Worm (Caenorhabditis elegans): Measurements from ENCODE around the gene idpp-3.
A peak's percentile ranks its signal among the peaks of the same experiment; 100 is the strongest.

The idpp-3 gene

DNA sequence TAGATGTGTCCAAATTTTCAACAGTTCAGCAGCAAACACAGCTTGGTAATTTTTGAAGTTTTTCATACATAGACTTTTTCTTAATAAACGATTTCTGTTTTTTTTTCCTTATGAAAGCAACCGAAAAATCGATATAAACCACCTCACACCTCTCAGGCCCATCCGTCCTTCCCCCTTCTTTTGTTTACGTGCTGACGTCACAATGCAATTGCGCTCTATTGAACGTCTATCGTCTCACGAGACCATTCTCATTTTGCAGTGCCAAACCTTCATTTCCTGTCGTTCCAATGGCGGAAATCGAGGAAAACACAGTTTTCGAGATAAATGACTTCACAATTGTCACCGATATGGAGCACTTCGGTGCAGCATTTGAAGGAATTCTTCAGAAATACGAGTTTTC, 21.9 kb upstream of the idpp-3 start, which contains the start of gene rbg-1 (continued):
- no peak for TF ChIP-seq mab-5 (tag; optimal IDR thresholded peaks at IDR 0.05)

DNA sequence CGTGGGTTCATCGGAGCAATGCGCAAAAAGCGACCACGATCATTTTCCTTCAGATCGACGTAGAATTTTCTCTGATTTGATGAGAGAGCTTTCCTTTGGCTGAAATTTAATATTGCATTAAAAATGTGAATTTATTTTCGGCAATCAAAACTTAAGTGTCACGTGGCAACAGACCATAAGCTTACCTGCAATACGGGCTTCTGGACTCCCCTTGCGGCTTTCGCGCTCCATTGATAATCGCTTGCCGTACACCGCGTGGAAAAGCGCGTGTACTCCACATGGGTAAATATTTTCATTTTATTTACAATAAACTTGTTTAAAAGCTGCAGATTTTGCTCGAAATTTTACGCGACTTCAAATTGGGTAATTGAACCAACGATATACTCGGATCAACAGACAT, 21.2 kb upstream of the idpp-3 start, which contains the start of gene plp-2:
plp-2 (minus strand) TSS at position 280 of the 400 bp plus-strand sequence.
- no peak for TF ChIP-seq lin-39 (tag; optimal IDR thresholded peaks at IDR 0.05)
- no peak for TF ChIP-seq nhr-6 (tag; optimal IDR thresholded peaks at IDR 0.05)
- no peak for TF ChIP-seq ztf-11 (tag; optimal IDR thresholded peaks at IDR 0.05)
- TF ChIP-seq R02D3.7 (tag; optimal IDR thresholded peaks at IDR 0.05), result no peak
- TF ChIP-seq nhr-77 (tag; optimal IDR thresholded peaks at IDR 0.05), result no peak
- no peak for TF ChIP-seq ceh-16 (tag; optimal IDR thresholded peaks at IDR 0.05)
- TF ChIP-seq nhr-129 (tag; optimal IDR thresholded peaks at IDR 0.05), result no peak
- TF ChIP-seq ama-1 (optimal IDR thresholded peaks at IDR 0.05), result no peak
- TF ChIP-seq nhr-11 (tag; optimal IDR thresholded peaks at IDR 0.05), result no peak
- TF ChIP-seq sem-4 (tag; optimal IDR thresholded peaks at IDR 0.05), result no peak
- TF ChIP-seq snpc-4 (tag; optimal IDR thresholded peaks at IDR 0.05), result no peak
- TF ChIP-seq zag-1 (tag; optimal IDR thresholded peaks at IDR 0.05), result no peak
- no peak for TF ChIP-seq nhr-237 (tag; optimal IDR thresholded peaks at IDR 0.05)
- TF ChIP-seq dmd-4 (tag; optimal IDR thresholded peaks at IDR 0.05), result no peak

DNA sequence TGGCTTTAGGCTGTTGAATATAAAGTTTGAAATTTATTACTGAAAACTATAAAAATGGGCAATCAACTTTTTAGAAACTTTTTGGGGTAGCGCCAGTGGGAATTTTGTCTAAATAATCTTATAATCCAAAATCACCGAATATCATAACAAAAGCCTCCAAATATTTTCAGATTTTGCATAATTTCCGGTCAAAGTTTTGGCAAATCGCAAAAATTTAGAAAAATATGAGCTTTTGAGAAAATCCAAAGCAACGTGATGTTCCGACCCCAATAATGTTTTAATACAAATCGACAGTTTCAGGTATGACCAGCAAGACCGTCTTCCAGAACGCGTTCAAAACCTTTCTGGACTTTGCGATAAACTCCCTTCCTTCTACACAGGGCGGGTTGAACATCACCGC, 18.0 kb upstream of the idpp-3 start, which contains the start of gene emre-1:
emre-1 (plus strand) TSS at position 301 of the 400 bp plus-strand sequence.
- no peak for TF ChIP-seq elt-3 (tag; optimal IDR thresholded peaks at IDR 0.05)
- no peak for TF ChIP-seq mdl-1 (tag; optimal IDR thresholded peaks at IDR 0.05)
- TF ChIP-seq R02D3.7 (tag; optimal IDR thresholded peaks at IDR 0.05), result no peak
- TF ChIP-seq sem-4 (tag; optimal IDR thresholded peaks at IDR 0.05), result no peak

DNA sequence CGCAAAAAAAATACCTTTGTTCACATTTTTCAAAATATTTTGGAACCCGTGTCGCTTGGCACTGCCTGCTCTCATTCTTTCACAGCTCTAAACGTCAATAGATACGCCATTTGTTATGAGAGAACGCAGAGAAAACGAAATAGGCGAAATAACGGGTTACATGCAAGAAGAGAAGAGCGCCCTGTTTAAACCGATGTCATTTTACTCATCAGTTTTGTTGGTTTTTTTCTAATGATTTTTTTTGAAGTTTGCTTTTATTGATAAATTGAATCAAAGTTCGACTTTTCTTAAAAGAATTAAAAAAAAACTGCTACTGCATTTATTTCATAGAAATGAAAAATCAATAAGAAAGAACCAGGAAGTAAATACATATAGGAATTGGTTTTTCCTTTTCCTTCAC, 17.4 kb upstream of the idpp-3 start:
- TF ChIP-seq sma-3 (GFP tag; optimal IDR thresholded peaks at IDR 0.05), result peak; percentile 27
- TF ChIP-seq sem-4 (tag; optimal IDR thresholded peaks at IDR 0.05), result no peak
- TF ChIP-seq zag-1 (tag; optimal IDR thresholded peaks at IDR 0.05), result no peak
- no peak for TF ChIP-seq mbf-1 (tag; optimal IDR thresholded peaks at IDR 0.05)
- TF ChIP-seq F13H6.1 (tag; optimal IDR thresholded peaks at IDR 0.05), result peak; percentile 44
- TF ChIP-seq R02D3.7 (tag; optimal IDR thresholded peaks at IDR 0.05), result no peak
- peak; percentile 54 for TF ChIP-seq crh-2 (tag; optimal IDR thresholded peaks at IDR 0.05)
- TF ChIP-seq egl-27 (tag; optimal IDR thresholded peaks at IDR 0.05), result no peak
- TF ChIP-seq nhr-12 (tag; optimal IDR thresholded peaks at IDR 0.05), result no peak
- TF ChIP-seq elt-3 (tag; optimal IDR thresholded peaks at IDR 0.05), result no peak
- TF ChIP-seq nhr-129 (tag; optimal IDR thresholded peaks at IDR 0.05), result peak; percentile 55
- peak; percentile 50 for TF ChIP-seq sma-9 (GFP tag; optimal IDR thresholded peaks at IDR 0.05)
- TF ChIP-seq sma-9 (tag; optimal IDR thresholded peaks at IDR 0.05), result no peak
- no peak for TF ChIP-seq unc-39 (tag; optimal IDR thresholded peaks at IDR 0.05)
- peak; percentile 72 for TF ChIP-seq ztf-4 (tag; optimal IDR thresholded peaks at IDR 0.05)
- TF ChIP-seq lin-13 (GFP tag; optimal IDR thresholded peaks at IDR 0.05), result peak; percentile 0
- TF ChIP-seq skn-1 (tag; optimal IDR thresholded peaks at IDR 0.05), result no peak
- no peak for TF ChIP-seq nhr-77 (tag; optimal IDR thresholded peaks at IDR 0.05)
- TF ChIP-seq nhr-11 (tag; optimal IDR thresholded peaks at IDR 0.05), result no peak
- TF ChIP-seq lin-39 (tag; optimal IDR thresholded peaks at IDR 0.05), result no peak
- TF ChIP-seq ceh-16 (tag; optimal IDR thresholded peaks at IDR 0.05), result no peak
- TF ChIP-seq dmd-4 (tag; optimal IDR thresholded peaks at IDR 0.05), result no peak
- TF ChIP-seq lin-11 (tag; optimal IDR thresholded peaks at IDR 0.05), result no peak
- no peak for TF ChIP-seq ama-1 (optimal IDR thresholded peaks at IDR 0.05)
- TF ChIP-seq mab-5 (tag; optimal IDR thresholded peaks at IDR 0.05), result no peak
- no peak for TF ChIP-seq Y55F3AM.14 (GFP tag; optimal IDR thresholded peaks at IDR 0.05)
- no peak for TF ChIP-seq nhr-6 (tag; optimal IDR thresholded peaks at IDR 0.05)
- peak; percentile 17 for TF ChIP-seq nhr-21 (tag; optimal IDR thresholded peaks at IDR 0.05)
- TF ChIP-seq ztf-1 (GFP tag; conservative IDR thresholded peaks at IDR 0.05), result no peak
- no peak for TF ChIP-seq mdl-1 (tag; optimal IDR thresholded peaks at IDR 0.05)
- TF ChIP-seq nhr-10 (tag; optimal IDR thresholded peaks at IDR 0.05), result no peak
- no peak for TF ChIP-seq elt-1 (tag; optimal IDR thresholded peaks at IDR 0.05)
- peak; percentile 48 for TF ChIP-seq C34F6.9 (tag; optimal IDR thresholded peaks at IDR 0.05)
- TF ChIP-seq nhr-25 (tag; optimal IDR thresholded peaks at IDR 0.05), result peak; percentile 51
- no peak for TF ChIP-seq fos-1 (tag; optimal IDR thresholded peaks at IDR 0.05)
- no peak for TF ChIP-seq blmp-1 (tag; optimal IDR thresholded peaks at IDR 0.05; ENCODE audit: insufficient read depth)
- TF ChIP-seq unc-62 (GFP tag; optimal IDR thresholded peaks at IDR 0.05), result no peak
- TF ChIP-seq unc-55 (GFP tag; optimal IDR thresholded peaks at IDR 0.05), result peak; percentile 20
- TF ChIP-seq lsy-2 (tag; optimal IDR thresholded peaks at IDR 0.05), result peak in 1 of 2 experiments; percentile 64
